Worm (Caenorhabditis elegans): ENCODE measurements around the gene ZK1248.4.

Gene ZK1248.4

ce11 chrII:5781935-5782921, 36.2 kb upstream of the ZK1248.4 start, which contains the start of gene K05F1.6:
TSS of gene K05F1.6 (plus strand) at chrII:5782520.
- TF ChIP-seq skn-1 (tag; optimal IDR thresholded peaks at IDR 0.05) (peak; percentile 43), mdl-1 (tag; optimal IDR thresholded peaks at IDR 0.05) (peak; percentile 3), pha-4 (tag; optimal IDR thresholded peaks at IDR 0.05) (peak; percentile 24), lin-39 (tag; optimal IDR thresholded peaks at IDR 0.05) (peak; percentile 81), fos-1 (tag; optimal IDR thresholded peaks at IDR 0.05) (no peak), elt-2 (tag; optimal IDR thresholded peaks at IDR 0.05) (peak; percentile 73), snpc-4 (tag; optimal IDR thresholded peaks at IDR 0.05) (peak; percentile 15), nhr-77 (tag; optimal IDR thresholded peaks at IDR 0.05) (peak; percentile 40), tbx-2 (tag; optimal IDR thresholded peaks at IDR 0.05) (peak; percentile 61), lsy-12 (tag; optimal IDR thresholded peaks at IDR 0.05) (peak; percentile 47), nhr-12 (tag; optimal IDR thresholded peaks at IDR 0.05) (no peak), nhr-43 (tag; optimal IDR thresholded peaks at IDR 0.05; ENCODE audit: poor library complexity, severe bottlenecking) (peak; percentile 24), lin-15B (tag; optimal IDR thresholded peaks at IDR 0.05) (no peak), nfya-1 (tag; optimal IDR thresholded peaks at IDR 0.05; ENCODE audit: insufficient read depth) (peak; percentile 47), ceh-28 (tag; optimal IDR thresholded peaks at IDR 0.05) (peak; percentile 26), ceh-82 (tag; optimal IDR thresholded peaks at IDR 0.05) (peak; percentile 25), ceh-9 (tag; optimal IDR thresholded peaks at IDR 0.05) (no peak), hmg-11 (tag; optimal IDR thresholded peaks at IDR 0.05) (peak; percentile 37)

ce11 chrII:5785504-5785903, 32.9 kb upstream of the ZK1248.4 start:
- TF ChIP-seq mml-1 (tag; optimal IDR thresholded peaks at IDR 0.05): no peak
- TF ChIP-seq nfya-1 (tag; optimal IDR thresholded peaks at IDR 0.05; ENCODE audit: insufficient read depth): no peak
- no peak for TF ChIP-seq sea-2 (GFP tag; optimal IDR thresholded peaks at IDR 0.05)
- no peak for TF ChIP-seq aly-2 (tag; optimal IDR thresholded peaks at IDR 0.05)
- TF ChIP-seq R02D3.7 (tag; optimal IDR thresholded peaks at IDR 0.05): no peak
- TF ChIP-seq snpc-4 (tag; optimal IDR thresholded peaks at IDR 0.05): no peak
- no peak for TF ChIP-seq ZK546.5 (tag; optimal IDR thresholded peaks at IDR 0.05)
- no peak for TF ChIP-seq nhr-76 (tag; optimal IDR thresholded peaks at IDR 0.05)
- TF ChIP-seq egl-27 (tag; optimal IDR thresholded peaks at IDR 0.05): no peak
- no peak for TF ChIP-seq nhr-77 (tag; optimal IDR thresholded peaks at IDR 0.05)
- no peak for TF ChIP-seq nhr-25 (tag; optimal IDR thresholded peaks at IDR 0.05)
- TF ChIP-seq lsy-12 (tag; optimal IDR thresholded peaks at IDR 0.05): no peak
- TF ChIP-seq lin-39 (tag; optimal IDR thresholded peaks at IDR 0.05): no peak
- TF ChIP-seq daf-12 (tag; optimal IDR thresholded peaks at IDR 0.05): no peak
- TF ChIP-seq nhr-23 (tag; optimal IDR thresholded peaks at IDR 0.05): no peak
- no peak for TF ChIP-seq zag-1 (tag; optimal IDR thresholded peaks at IDR 0.05)
- no peak for TF ChIP-seq unc-39 (tag; optimal IDR thresholded peaks at IDR 0.05)

ce11 chrII:5788815-5789214, 29.6 kb upstream of the ZK1248.4 start, which contains the start of gene K05F1.13:
TSS of gene K05F1.13 (plus strand) at chrII:5789115.
- no peak for TF ChIP-seq pqm-1 (tag; optimal IDR thresholded peaks at IDR 0.05)
- no peak for TF ChIP-seq eor-1 (tag; optimal IDR thresholded peaks at IDR 0.05)
- no peak for TF ChIP-seq ceh-28 (tag; optimal IDR thresholded peaks at IDR 0.05)
- TF ChIP-seq ztf-4 (tag; optimal IDR thresholded peaks at IDR 0.05): no peak
- TF ChIP-seq ceh-9 (tag; optimal IDR thresholded peaks at IDR 0.05): no peak
- TF ChIP-seq nhr-76 (tag; optimal IDR thresholded peaks at IDR 0.05): no peak
- TF ChIP-seq jun-1 (tag; optimal IDR thresholded peaks at IDR 0.05): no peak
- TF ChIP-seq nhr-67 (tag; optimal IDR thresholded peaks at IDR 0.05): no peak
- no peak for TF ChIP-seq nhr-25 (tag; optimal IDR thresholded peaks at IDR 0.05)
- TF ChIP-seq egl-27 (tag; optimal IDR thresholded peaks at IDR 0.05): no peak
- no peak for TF ChIP-seq nhr-28 (tag; optimal IDR thresholded peaks at IDR 0.05)
- TF ChIP-seq zag-1 (tag; optimal IDR thresholded peaks at IDR 0.05): no peak
- TF ChIP-seq tbx-2 (tag; optimal IDR thresholded peaks at IDR 0.05): no peak
- TF ChIP-seq ZK546.5 (tag; optimal IDR thresholded peaks at IDR 0.05): no peak
- TF ChIP-seq snpc-4 (tag; optimal IDR thresholded peaks at IDR 0.05): no peak
- TF ChIP-seq fos-1 (tag; optimal IDR thresholded peaks at IDR 0.05): no peak
- TF ChIP-seq nhr-12 (tag; optimal IDR thresholded peaks at IDR 0.05): no peak
- TF ChIP-seq nhr-11 (tag; optimal IDR thresholded peaks at IDR 0.05): no peak
- TF ChIP-seq ama-1 (optimal IDR thresholded peaks at IDR 0.05): no peak
